Fruit fly (Drosophila melanogaster) S2 (cell line): ENCODE results near the gene mRpL10.
A peak's percentile ranks its signal among the peaks of the same experiment; 100 is the strongest.

Experiments used
- CG8478 ChIP-seq: fragments of >200 bp; optimal IDR thresholded peaks from 2 replicates; lab custom pipeline; 2018
- CTCF ChIP-seq, 2 experiments: fragments of >200 bp; optimal IDR thresholded peaks; 2 replicates each; lab custom pipeline; 2018

mRpL10 gene

dm6 chr2L:171499-172250, 31.9 kb upstream of the mRpL10 start:
- TF ChIP-seq CTCF (optimal IDR thresholded peaks at IDR 0.05; lab: Kevin White, UChicago) (no peak), CG8478 (lab: Kevin White, UChicago) (no peak)

dm6 chr2L:175727-176126, 27.9 kb upstream of the mRpL10 start:
- no peak for TF ChIP-seq CTCF (optimal IDR thresholded peaks at IDR 0.05; lab: Kevin White, UChicago)
- no peak for TF ChIP-seq CG8478 (lab: Kevin White, UChicago)

DNA sequence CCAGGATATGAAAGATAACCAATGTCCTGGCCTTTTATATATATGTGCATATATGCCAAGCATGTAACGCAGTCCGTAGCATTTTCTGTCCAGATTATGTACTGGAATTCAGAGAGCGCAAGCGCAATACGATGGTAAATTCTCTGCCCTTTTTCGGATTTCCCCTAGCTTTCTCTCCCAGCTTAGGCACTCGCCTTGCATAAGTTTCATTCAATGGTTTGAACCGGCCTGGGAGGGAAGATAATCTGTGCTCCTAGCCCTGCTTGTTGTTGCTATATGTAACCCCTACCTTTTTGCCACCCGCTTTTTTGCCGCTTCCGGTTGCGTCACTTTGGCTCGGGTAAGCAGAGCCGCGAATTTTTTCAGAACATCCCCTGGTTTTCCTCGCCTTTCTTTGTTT, 24.5 kb upstream of the mRpL10 start:
- TF ChIP-seq CG8478 (lab: Kevin White, UChicago), result no peak
- TF ChIP-seq CTCF (optimal IDR thresholded peaks at IDR 0.05; lab: Kevin White, UChicago), result no peak

- no peak for TF ChIP-seq CG8478 (lab: Kevin White, UChicago)
Observed at dm6 chr2L:181020-181419, 22.6 kb upstream of the mRpL10 start.

- TF ChIP-seq CG8478 (lab: Kevin White, UChicago), result no peak
- peak in 1 of 2 experiments; percentile 9 for TF ChIP-seq CTCF (optimal IDR thresholded peaks at IDR 0.05; lab: Kevin White, UChicago)
Observed at dm6 chr2L:182360-183144, 21.0 kb upstream of the mRpL10 start.

DNA sequence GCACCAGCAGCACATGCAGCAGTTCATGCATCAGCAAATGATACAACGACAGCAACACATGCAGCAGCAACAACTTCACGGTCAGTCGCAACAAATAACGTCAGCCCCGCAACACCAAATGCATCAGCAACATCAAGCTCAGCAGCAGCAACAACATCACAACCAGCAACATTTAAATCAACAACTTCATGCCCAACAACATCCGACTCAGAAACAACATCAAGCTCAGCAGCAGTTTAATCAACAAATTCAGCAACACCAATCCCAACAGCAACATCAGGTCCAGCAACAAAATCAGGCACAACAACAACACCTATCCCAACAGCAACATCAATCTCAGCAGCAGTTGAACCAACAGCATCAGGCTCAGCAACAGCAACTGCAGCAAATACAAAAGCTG, 7.9 kb upstream of the mRpL10 start:
- TF ChIP-seq CTCF (optimal IDR thresholded peaks at IDR 0.05; lab: Kevin White, UChicago) (no peak), CG8478 (lab: Kevin White, UChicago) (no peak)

DNA sequence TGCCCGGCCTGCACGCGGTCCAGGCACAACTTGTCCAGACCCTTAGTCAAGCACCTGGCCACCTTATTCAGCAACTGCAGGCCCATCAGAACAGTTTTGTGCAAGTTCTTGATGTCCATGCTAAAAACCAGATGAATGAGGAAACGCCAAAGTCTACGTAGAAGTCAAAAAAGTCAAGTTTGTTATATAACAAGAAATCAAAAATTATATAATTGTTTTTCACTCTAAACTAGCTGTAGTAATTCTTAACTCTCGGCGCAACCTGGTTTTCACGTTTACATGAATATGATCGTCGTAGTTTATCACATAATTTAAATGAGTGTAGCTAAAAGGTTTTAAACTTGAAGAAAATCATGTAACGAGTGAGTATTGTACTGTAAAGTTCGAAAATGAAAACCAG, 978 bp downstream of the mRpL10 start:
- no peak for TF ChIP-seq CG8478 (lab: Kevin White, UChicago)
- no peak for TF ChIP-seq CTCF (optimal IDR thresholded peaks at IDR 0.05; lab: Kevin White, UChicago)

DNA sequence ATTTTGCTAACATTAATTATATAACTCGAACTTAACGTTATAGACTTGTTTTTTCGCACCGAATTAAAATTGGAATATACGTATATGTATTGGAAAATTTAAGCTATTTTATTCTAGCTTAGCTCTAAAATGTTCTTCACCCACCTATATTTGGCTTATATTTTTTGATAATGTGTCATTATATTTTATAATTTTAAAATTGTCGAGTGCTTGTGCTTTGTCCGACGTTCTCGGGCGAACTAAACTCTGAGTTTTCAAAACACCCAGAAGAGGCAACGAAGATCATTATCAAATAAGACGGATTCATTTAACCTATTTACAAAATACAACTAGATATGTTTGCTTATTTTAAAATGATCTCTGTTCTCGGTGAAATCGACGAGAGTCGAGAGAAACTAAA, 3.0 kb downstream of the mRpL10 start:
- TF ChIP-seq CG8478 (lab: Kevin White, UChicago), result no peak

dm6 chr2L:207129-207813, 3.7 kb downstream of the mRpL10 start, which contains the start of the genes Tbc1d15-17 and CG11617:
Tbc1d15-17 (plus strand) TSS chr2L:207179.
CG11617 (minus strand) TSS chr2L:207297.
- TF ChIP-seq CTCF (optimal IDR thresholded peaks at IDR 0.05; lab: Kevin White, UChicago) (peak; percentile 21 to 57), CG8478 (lab: Kevin White, UChicago) (no peak)

DNA sequence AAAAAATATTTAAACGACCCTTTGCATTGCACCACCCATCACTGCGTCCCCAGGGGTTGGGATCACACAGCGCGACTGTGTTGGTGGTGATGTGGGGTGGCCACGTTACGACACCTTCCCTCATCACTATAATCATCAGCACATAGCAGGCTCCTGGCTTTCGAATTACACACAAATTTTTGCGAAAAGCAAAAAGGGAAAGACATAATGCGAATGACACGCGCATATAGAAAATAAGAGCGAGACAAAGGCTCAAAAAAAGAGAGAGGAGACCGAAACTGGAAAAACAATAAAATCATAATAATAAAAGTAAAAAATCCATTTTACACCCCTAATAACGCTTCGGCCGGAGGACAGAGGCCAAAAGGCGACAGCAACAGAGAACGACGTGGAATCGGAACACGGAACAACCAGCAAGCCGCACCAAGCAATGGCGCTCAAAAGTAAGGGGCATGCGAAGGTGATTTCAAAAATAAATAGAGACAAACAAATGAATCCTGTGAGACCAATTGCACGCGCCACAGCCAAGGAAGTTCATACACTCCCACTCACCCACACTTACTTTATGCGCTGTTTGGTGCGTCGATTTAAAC, 16.0 kb downstream of the mRpL10 start:
- no peak for TF ChIP-seq CG8478 (lab: Kevin White, UChicago)
- TF ChIP-seq CTCF (optimal IDR thresholded peaks at IDR 0.05; lab: Kevin White, UChicago), result no peak

DNA sequence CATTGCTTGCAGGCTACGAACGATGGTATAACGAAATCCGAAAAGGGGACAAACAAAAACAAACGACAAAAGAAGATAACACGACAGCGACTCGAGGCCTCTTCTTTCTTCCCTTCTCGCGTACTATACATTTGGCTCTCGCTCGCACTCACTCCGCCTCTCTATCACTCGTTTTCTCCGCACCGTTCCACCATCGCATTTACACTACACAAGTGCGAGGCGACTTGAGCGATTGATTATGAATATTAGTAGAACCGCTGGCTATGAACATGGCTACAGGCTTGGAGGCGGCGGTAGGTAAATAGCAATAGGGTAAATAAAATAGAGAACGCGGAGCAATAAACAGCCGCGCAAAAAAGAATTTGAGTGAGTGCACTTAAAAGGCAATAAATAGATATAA, 16.9 kb downstream of the mRpL10 start:
- TF ChIP-seq CG8478 (lab: Kevin White, UChicago) (no peak), CTCF (optimal IDR thresholded peaks at IDR 0.05; lab: Kevin White, UChicago) (no peak)

DNA sequence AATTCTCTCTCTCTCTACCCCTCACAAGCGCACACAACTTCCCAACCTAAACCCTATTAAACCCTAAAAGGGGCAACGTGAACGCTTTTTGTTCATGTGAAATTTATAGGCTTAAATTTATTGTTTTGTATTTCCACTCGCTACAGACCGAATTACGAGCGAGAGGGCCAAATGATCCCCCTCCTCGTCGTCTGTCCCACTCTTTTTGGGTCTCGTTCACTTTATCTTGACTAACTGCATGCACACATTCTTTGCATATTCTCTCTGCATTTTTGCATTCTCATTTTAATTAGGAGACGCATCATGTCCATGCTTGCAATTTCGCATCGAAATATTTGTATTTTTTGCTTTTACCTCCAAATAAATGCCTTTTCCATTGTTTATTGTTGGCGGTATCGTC, 17.6 kb downstream of the mRpL10 start:
- no peak for TF ChIP-seq CG8478 (lab: Kevin White, UChicago)
- TF ChIP-seq CTCF (optimal IDR thresholded peaks at IDR 0.05; lab: Kevin White, UChicago), result no peak

DNA sequence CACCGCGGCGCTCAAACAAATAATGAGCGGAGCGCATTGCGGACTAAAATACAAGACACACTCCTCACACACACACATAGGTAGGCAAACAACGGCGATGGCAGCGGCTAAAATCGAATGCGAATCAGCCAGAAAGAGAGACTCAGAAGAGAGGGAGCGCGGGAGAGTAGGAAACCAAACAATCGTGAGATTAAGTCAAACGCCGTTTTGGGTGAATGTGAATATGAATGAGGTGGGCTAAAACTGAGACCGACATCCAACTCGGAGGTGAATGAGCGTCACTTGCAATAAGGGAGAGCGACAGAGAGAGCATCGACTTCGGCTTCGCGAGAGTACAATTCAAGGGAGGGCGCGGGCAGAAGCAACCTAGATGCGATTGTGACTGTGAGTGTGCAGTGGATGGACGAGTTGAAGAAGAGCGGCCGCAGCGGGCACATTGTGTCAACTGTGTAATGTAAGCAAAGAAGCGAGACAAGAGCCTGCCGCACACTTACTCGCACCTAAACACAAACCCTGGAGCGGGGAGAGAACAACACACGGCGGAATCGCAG, 18.4 kb downstream of the mRpL10 start:
- no peak for TF ChIP-seq CG8478 (lab: Kevin White, UChicago)
- TF ChIP-seq CTCF (optimal IDR thresholded peaks at IDR 0.05; lab: Kevin White, UChicago), result no peak

DNA sequence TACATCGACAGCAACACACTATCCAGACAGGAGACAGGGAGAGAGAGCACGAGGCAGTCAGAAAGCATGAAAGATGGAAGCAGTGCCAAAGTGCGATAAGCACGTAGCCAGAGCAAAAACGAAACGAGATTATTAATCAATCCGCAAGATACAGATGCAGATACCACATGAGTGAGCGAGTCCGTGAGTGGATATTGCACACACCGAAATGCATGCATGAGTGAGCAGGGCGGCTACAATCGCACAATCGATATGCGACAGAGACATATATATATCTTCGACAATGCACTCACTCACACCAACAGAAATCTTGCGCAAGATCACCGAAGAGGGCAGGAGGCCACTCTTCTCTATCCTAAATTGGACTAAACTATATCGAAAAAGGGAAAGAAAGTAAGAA, 19.3 kb downstream of the mRpL10 start:
- TF ChIP-seq CG8478 (lab: Kevin White, UChicago) (no peak), CTCF (optimal IDR thresholded peaks at IDR 0.05; lab: Kevin White, UChicago) (no peak)
